Fruit fly (Drosophila melanogaster) whole organism, embryonic: ENCODE measurements around the gene miple1.
A peak's percentile ranks its signal among the peaks of the same experiment; 100 is the strongest.

ENCODE experiments used
- Abd-B ChIP-seq: fragments of 200-800 bp; sonication (Bioruptor generic); optimal IDR thresholded peaks from 2 replicates; lab custom pipeline; 2018; ENCODE audit warnings: missing biosample characterization, mild to moderate bottlenecking, missing genetic modification characterization, moderate library complexity
- BtbVII ChIP-seq: fragments of 200-800 bp; sonication (Bioruptor generic); optimal IDR thresholded peaks from 3 replicates; lab custom pipeline; 2017; ENCODE audit warnings: missing biosample characterization, mild to moderate bottlenecking, missing genetic modification characterization
- CG11504 ChIP-seq: fragments of 200-800 bp; sonication (Bioruptor generic); optimal IDR thresholded peaks from 3 replicates; lab custom pipeline; 2019; ENCODE audit warnings: missing biosample characterization, mild to moderate bottlenecking, missing genetic modification characterization, moderate library complexity
- CG11695 ChIP-seq: fragments of 200-800 bp; sonication (Bioruptor generic); IDR thresholded peaks from 3 replicates; pipeline ENCODE4 v1.3.6; 2022; ENCODE audit warnings: missing biosample characterization, missing genetic modification characterization
- CG1233 ChIP-seq: fragments of 200-800 bp; sonication (Bioruptor generic); optimal IDR thresholded peaks from 4 replicates; lab custom pipeline; 2018; ENCODE audit warnings: missing biosample characterization, mild to moderate bottlenecking, missing genetic modification characterization
- CG12659 ChIP-seq: fragments of 200-800 bp; sonication (Bioruptor generic); optimal IDR thresholded peaks from 3 replicates; lab custom pipeline; 2017; ENCODE audit warnings: mild to moderate bottlenecking, missing biosample characterization, missing genetic modification reagents, missing genetic modification characterization
- CG12769 ChIP-seq: fragments of 200-800 bp; sonication (Bioruptor generic); optimal IDR thresholded peaks from 2 replicates; lab custom pipeline; 2019; ENCODE audit warnings: missing biosample characterization, mild to moderate bottlenecking, missing genetic modification characterization, moderate library complexity
- CG13287 ChIP-seq: fragments of 200-800 bp; sonication (Bioruptor generic); IDR thresholded peaks from 2 replicates; pipeline ENCODE4 v1.3.6; 2022; ENCODE audit warnings: missing biosample characterization, missing genetic modification characterization; ENCODE audit not compliant: partially characterized antibody
- CG13894 ChIP-seq: fragments of 200-800 bp; sonication (Bioruptor generic); optimal IDR thresholded peaks from 3 replicates; lab custom pipeline; 2018; ENCODE audit warnings: missing biosample characterization, mild to moderate bottlenecking, missing genetic modification characterization, moderate library complexity
- CG18476 ChIP-seq: fragments of 200-800 bp; sonication (Bioruptor generic); optimal IDR thresholded peaks from 2 replicates; lab custom pipeline; 2016; ENCODE audit warnings: missing biosample characterization, mild to moderate bottlenecking, missing genetic modification characterization
- CG2120 ChIP-seq: fragments of 200-800 bp; sonication (Bioruptor generic); optimal IDR thresholded peaks from 3 replicates; lab custom pipeline; 2016; ENCODE audit warnings: missing biosample characterization, missing genetic modification characterization
- CG2678 ChIP-seq: fragments of 200-800 bp; sonication (Bioruptor generic); optimal IDR thresholded peaks from 3 replicates; lab custom pipeline; 2019; ENCODE audit warnings: missing biosample characterization, mild to moderate bottlenecking, missing genetic modification characterization, moderate library complexity
- CG34224 ChIP-seq: fragments of 200-800 bp; sonication (Bioruptor generic); IDR thresholded peaks from 3 replicates; pipeline ENCODE4 v1.3.6; 2022; ENCODE audit warnings: missing biosample characterization, missing genetic modification characterization; ENCODE audit not compliant: partially characterized antibody
- CG34376 ChIP-seq: fragments of 200-800 bp; sonication (Bioruptor generic); optimal IDR thresholded peaks from 2 replicates; lab custom pipeline; 2018; ENCODE audit warnings: missing biosample characterization, mild to moderate bottlenecking, missing genetic modification characterization
- CG42726 ChIP-seq: fragments of 200-800 bp; sonication (Bioruptor generic); IDR thresholded peaks from 2 replicates; pipeline ENCODE4 v1.3.6; 2022; ENCODE audit warnings: missing biosample characterization, missing genetic modification characterization; ENCODE audit not compliant: partially characterized antibody
- CG6854 ChIP-seq: fragments of 200-800 bp; sonication (Bioruptor generic); optimal IDR thresholded peaks from 3 replicates; lab custom pipeline; 2017; ENCODE audit warnings: missing biosample characterization, mild to moderate bottlenecking, missing genetic modification characterization
- CG7556 ChIP-seq: fragments of 200-800 bp; sonication (Bioruptor generic); optimal IDR thresholded peaks from 2 replicates; lab custom pipeline; 2017; ENCODE audit warnings: missing biosample characterization, mild to moderate bottlenecking, missing genetic modification characterization
- CG8924 ChIP-seq: fragments of 200-800 bp; optimal IDR thresholded peaks from 3 replicates; lab custom pipeline; 2019; ENCODE audit warnings: missing biosample characterization, mild to moderate bottlenecking, missing genetic modification characterization, moderate library complexity
- CG9437 ChIP-seq: fragments of 200-800 bp; sonication (Bioruptor generic); optimal IDR thresholded peaks from 2 replicates; lab custom pipeline; 2018; ENCODE audit warnings: missing biosample characterization, mild to moderate bottlenecking, missing genetic modification characterization
- CrebB ChIP-seq: fragments of 200-800 bp; sonication (Bioruptor generic); optimal IDR thresholded peaks from 3 replicates; lab custom pipeline; 2018; ENCODE audit warnings: missing biosample characterization, mild to moderate bottlenecking, missing genetic modification characterization
- Dbx ChIP-seq: fragments of 200-800 bp; sonication (Bioruptor generic); IDR thresholded peaks from 3 replicates; pipeline ENCODE4 v1.3.6; 2022; ENCODE audit warnings: missing biosample characterization, missing genetic modification characterization
- Fer1 ChIP-seq: fragments of 200-800 bp; sonication (Bioruptor generic); optimal IDR thresholded peaks from 2 replicates; lab custom pipeline; 2017; ENCODE audit warnings: missing biosample characterization, mild to moderate bottlenecking, missing genetic modification characterization
- GATAe ChIP-seq: fragments of 200-800 bp; sonication (Bioruptor generic); conservative IDR thresholded peaks from 2 replicates; pipeline ENCODE4 v1.3.6; 2022; ENCODE audit warnings: missing biosample characterization, missing genetic modification characterization
- HLH3B ChIP-seq: fragments of 200-800 bp; sonication (Bioruptor generic); IDR thresholded peaks from 2 replicates; pipeline ENCODE4 v1.3.6; 2022; ENCODE audit warnings: missing biosample characterization, missing genetic modification characterization
- Hand ChIP-seq: fragments of 200-800 bp; sonication (Bioruptor generic); optimal IDR thresholded peaks from 2 replicates; lab custom pipeline; 2017; ENCODE audit warnings: mild to moderate bottlenecking, missing biosample characterization, missing genetic modification reagents, missing genetic modification characterization
- HmgZ ChIP-seq: fragments of 200-800 bp; sonication (Bioruptor generic); optimal IDR thresholded peaks from 2 replicates; lab custom pipeline; 2018; ENCODE audit warnings: missing biosample characterization, mild to moderate bottlenecking, missing genetic modification characterization
- Med ChIP-seq: fragments of 200-800 bp; sonication (Bioruptor generic); peaks from one replicate; lab custom pipeline; 2016; ENCODE audit warnings: missing biosample characterization, missing genetic modification characterization, mild to moderate bottlenecking, inconsistent platforms, moderate library complexity
- PHDP ChIP-seq: fragments of 200-800 bp; sonication (Bioruptor generic); optimal IDR thresholded peaks from 3 replicates; lab custom pipeline; 2018; ENCODE audit warnings: missing biosample characterization, mild to moderate bottlenecking, missing genetic modification characterization, moderate library complexity
- Pdp1 ChIP-seq, 2 experiments: fragments of 200-800 bp; sonication (Bioruptor generic); optimal IDR thresholded peaks; 3 replicates each; lab custom pipeline; 2016; ENCODE audit warnings: missing biosample characterization in 2 of 2, missing genetic modification characterization in 2 of 2, mild to moderate bottlenecking in 1 of 2, moderate library complexity in 1 of 2
- Sry-β ChIP-seq: fragments of 200-800 bp; sonication (Bioruptor generic); optimal IDR thresholded peaks from 2 replicates; lab custom pipeline; 2018; ENCODE audit warnings: missing biosample characterization, mild to moderate bottlenecking, missing genetic modification characterization, moderate library complexity
- Trl ChIP-seq, 3 experiments: fragments of >200 bp in 2 of 3; fragments of 200-800 bp in 1 of 3; sonication (Bioruptor generic) in 1 of 3; optimal IDR thresholded peaks; 2 replicates in 1 of 3; 3 replicates in 2 of 3; lab custom pipeline; 2016 to 2017; ENCODE audit warnings: missing biosample characterization in 1 of 3, missing genetic modification characterization in 1 of 3
- amos ChIP-seq: fragments of 200-800 bp; sonication (Bioruptor generic); IDR thresholded peaks from 2 replicates; pipeline ENCODE4 v1.3.6; 2022; ENCODE audit warnings: missing biosample characterization, missing genetic modification characterization; ENCODE audit not compliant: partially characterized antibody
- bowl ChIP-seq: fragments of 200-800 bp; sonication (Bioruptor generic); IDR thresholded peaks from 2 replicates; pipeline ENCODE4 v1.3.6; 2022; ENCODE audit warnings: missing biosample characterization, missing genetic modification characterization
- caup ChIP-seq: fragments of 200-800 bp; sonication (Bioruptor generic); optimal IDR thresholded peaks from 3 replicates; lab custom pipeline; 2017; ENCODE audit warnings: missing biosample characterization, mild to moderate bottlenecking, missing genetic modification characterization, moderate library complexity; ENCODE audit not compliant: severe bottlenecking
- chinmo ChIP-seq: fragments of 200-800 bp; sonication (Bioruptor generic); IDR thresholded peaks from 4 replicates; pipeline ENCODE4 v1.3.6; 2022; ENCODE audit warnings: missing biosample characterization, missing genetic modification characterization; ENCODE audit not compliant: partially characterized antibody
- exex ChIP-seq: fragments of 200-800 bp; sonication (Bioruptor generic); optimal IDR thresholded peaks from 4 replicates; lab custom pipeline; 2018; ENCODE audit warnings: missing biosample characterization, mild to moderate bottlenecking, missing genetic modification characterization, moderate library complexity
- fd3F ChIP-seq: fragments of 200-800 bp; sonication (Bioruptor generic); optimal IDR thresholded peaks from 2 replicates; lab custom pipeline; 2018; ENCODE audit warnings: missing biosample characterization, mild to moderate bottlenecking, missing genetic modification characterization, moderate library complexity
- gce ChIP-seq: fragments of 200-800 bp; sonication (Bioruptor generic); IDR thresholded peaks from 3 replicates; pipeline ENCODE4 v1.3.6; 2022; ENCODE audit warnings: missing biosample characterization, missing genetic modification characterization
- gem ChIP-seq: fragments of 200-800 bp; sonication (Bioruptor generic); optimal IDR thresholded peaks from 2 replicates; lab custom pipeline; 2019; ENCODE audit warnings: missing biosample characterization, mild to moderate bottlenecking, missing genetic modification characterization, moderate library complexity
- gro ChIP-seq: fragments of 200-800 bp; sonication (Bioruptor generic); optimal IDR thresholded peaks from 2 replicates; lab custom pipeline; 2016; ENCODE audit warnings: missing biosample characterization, missing genetic modification characterization
- kay ChIP-seq: fragments of 200-800 bp; sonication (Bioruptor generic); optimal IDR thresholded peaks from 2 replicates; lab custom pipeline; 2016; ENCODE audit warnings: missing biosample characterization, missing genetic modification characterization
- ken ChIP-seq: fragments of 200-800 bp; sonication (Bioruptor generic); IDR thresholded peaks from 3 replicates; pipeline ENCODE4 v1.3.6; 2022; ENCODE audit warnings: missing biosample characterization, missing genetic modification characterization
- kni ChIP-seq: fragments of 200-800 bp; sonication (Bioruptor generic); optimal IDR thresholded peaks from 3 replicates; lab custom pipeline; 2017; ENCODE audit warnings: mild to moderate bottlenecking, missing biosample characterization, missing genetic modification reagents, missing genetic modification characterization
- pnt ChIP-seq: fragments of 200-800 bp; sonication (Bioruptor generic); optimal IDR thresholded peaks from 3 replicates; lab custom pipeline; 2016; ENCODE audit warnings: missing biosample characterization, missing genetic modification characterization
- sug ChIP-seq: fragments of 200-800 bp; optimal IDR thresholded peaks from 2 replicates; lab custom pipeline; 2019; ENCODE audit warnings: missing biosample characterization, mild to moderate bottlenecking, missing genetic modification characterization, moderate library complexity
- tin ChIP-seq: fragments of 200-800 bp; sonication (Bioruptor generic); optimal IDR thresholded peaks from 3 replicates; lab custom pipeline; 2016; ENCODE audit warnings: missing biosample characterization, missing genetic modification characterization
- trh ChIP-seq: fragments of 200-800 bp; sonication (Bioruptor generic); optimal IDR thresholded peaks from 2 replicates; lab custom pipeline; 2016; ENCODE audit warnings: missing biosample characterization, missing genetic modification characterization
- z ChIP-seq: fragments of 200-800 bp; sonication (Bioruptor generic); IDR thresholded peaks from 3 replicates; pipeline ENCODE4 v1.3.6; 2022; ENCODE audit warnings: missing biosample characterization, missing genetic modification characterization

The miple1 gene

DNA sequence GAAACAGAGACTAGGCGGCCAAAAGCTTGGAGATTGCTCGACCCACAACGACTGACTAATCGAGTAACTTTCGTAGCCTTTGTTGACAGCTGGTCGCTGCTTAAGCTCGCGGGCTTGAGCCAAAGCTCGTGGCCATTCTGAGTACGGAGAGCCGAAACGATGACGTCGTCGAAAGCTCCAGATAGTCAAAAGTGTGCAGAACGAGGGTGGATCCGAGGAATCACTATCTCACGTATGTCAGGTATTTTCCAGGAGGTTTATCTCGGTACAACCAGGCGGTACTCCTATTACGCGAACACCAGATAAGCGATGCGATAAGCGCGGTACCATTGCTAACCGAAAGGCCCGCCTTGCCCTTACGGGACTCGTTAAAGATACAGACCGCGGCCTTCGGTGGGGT, 44.5 kb downstream of the miple1 start:
- TF ChIP-seq amos (GFP tag; lab: Robert Waterston, UW), result peak; percentile 45; the same call in 1 of the 2 replicates
- 0 out of 2 replicates have a peak, but pooled peaks have one; percentile 28 for TF ChIP-seq GATAe (GFP tag; lab: Robert Waterston, UW)
- TF ChIP-seq Pdp1 (GFP tag; optimal IDR thresholded peaks at IDR 0.05; lab: Kevin White, UChicago), result peak in 1 of 2 experiments; percentile 76
- TF ChIP-seq kay (GFP tag; lab: Kevin White, UChicago), result peak; percentile 12
- TF ChIP-seq Trl (optimal IDR thresholded peaks at IDR 0.05; lab: Kevin White, UChicago), result peak in 1 of 2 experiments; percentile 8
- no peak for TF ChIP-seq Trl (GFP tag; optimal IDR thresholded peaks at IDR 0.05; lab: Kevin White, UChicago)
- TF ChIP-seq Hand (GFP tag; lab: Kevin White, UChicago), result peak; percentile 14
- TF ChIP-seq CG13287 (GFP tag; lab: Robert Waterston, UW), result peak; percentile 35; the same call in 1 of the 2 replicates
- peak; percentile 94 for TF ChIP-seq CG13894
- 0 out of 3 replicates have a peak, but pooled peaks have one; percentile 21 for TF ChIP-seq ken
- TF ChIP-seq CG6854 (GFP tag; lab: Kevin White, UChicago), result peak; percentile 34
- no peak for TF ChIP-seq Abd-B (GFP tag; lab: Kevin White, UChicago)
- TF ChIP-seq CG34224 (GFP tag; lab: Robert Waterston, UW), result 0 out of 3 replicates have a peak, but pooled peaks have one; percentile 43
- no peak for TF ChIP-seq CG11695 (GFP tag; lab: Robert Waterston, UW)
- peak; percentile 50 for TF ChIP-seq Fer1
- TF ChIP-seq gem (tag; lab: Kevin White, UChicago), result no peak
- no peak for TF ChIP-seq kni (GFP tag; lab: Kevin White, UChicago)
- peak; percentile 28 for TF ChIP-seq Med
- peak; percentile 71; the same call in 3 of the 4 replicates for TF ChIP-seq chinmo (GFP tag; lab: Robert Waterston, UW)
- TF ChIP-seq CG42726 (GFP tag; lab: Robert Waterston, UW), result 0 out of 2 replicates have a peak, but pooled peaks have one; percentile 5
- peak; percentile 24 for TF ChIP-seq CrebB (tag; lab: Kevin White, UChicago)
- TF ChIP-seq CG34376 (GFP tag; lab: Kevin White, UChicago), result peak; percentile 75
- no peak for TF ChIP-seq CG2678 (tag; lab: Kevin White, UChicago)
- TF ChIP-seq CG1233 (GFP tag; lab: Kevin White, UChicago), result no peak
- TF ChIP-seq Dbx (GFP tag; lab: Robert Waterston, UW), result peak; percentile 30; the same call in 1 of the 3 replicates
- TF ChIP-seq CG18476, result peak; percentile 87
- peak; percentile 18 for TF ChIP-seq HmgZ (tag; lab: Kevin White, UChicago)
- TF ChIP-seq BtbVII (GFP tag; lab: Kevin White, UChicago), result peak; percentile 87
- peak; percentile 60 for TF ChIP-seq exex (tag; lab: Kevin White, UChicago)
- peak; percentile 64 for TF ChIP-seq sug (tag; lab: Kevin White, UChicago)
- peak; percentile 94 for TF ChIP-seq z
- no peak for TF ChIP-seq CG8924 (tag; lab: Kevin White, UChicago)
- no peak for TF ChIP-seq PHDP (tag; lab: Kevin White, UChicago)

DNA sequence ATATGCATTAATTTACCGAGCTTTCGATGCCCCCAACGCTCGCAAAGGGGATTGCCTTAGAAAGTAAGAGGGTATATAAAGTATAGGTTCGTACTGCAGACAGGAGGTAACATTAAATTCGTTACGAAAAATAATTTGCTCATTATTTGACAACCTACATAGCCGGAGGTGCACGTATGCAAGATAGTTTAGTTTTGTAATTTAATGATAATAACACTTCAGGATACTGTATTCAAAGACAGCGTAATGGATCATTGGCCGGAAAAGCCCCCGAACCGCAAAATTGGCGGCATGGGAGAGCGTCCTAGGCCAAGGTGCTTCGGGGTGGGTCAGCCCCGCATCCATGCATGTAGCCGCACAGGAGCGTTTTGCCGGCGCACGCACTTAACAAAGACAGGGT, 45.2 kb downstream of the miple1 start:
- peak; percentile 40 for TF ChIP-seq CG2120 (GFP tag; lab: Kevin White, UChicago)
- TF ChIP-seq CG7556 (GFP tag; lab: Kevin White, UChicago), result no peak
- no peak for TF ChIP-seq fd3F
- TF ChIP-seq chinmo (GFP tag; lab: Robert Waterston, UW), result 0 out of 4 replicates have a peak, but pooled peaks have one; percentile 27
- no peak for TF ChIP-seq HLH3B (GFP tag; lab: Robert Waterston, UW)
- TF ChIP-seq trh (GFP tag; lab: Kevin White, UChicago), result no peak
- no peak for TF ChIP-seq CG12659
- no peak for TF ChIP-seq bowl
- TF ChIP-seq Sry-β, result no peak
- TF ChIP-seq CG12769 (tag; lab: Kevin White, UChicago), result no peak
- no peak for TF ChIP-seq tin (GFP tag; lab: Kevin White, UChicago)
- no peak for TF ChIP-seq CG9437 (GFP tag; lab: Kevin White, UChicago)
- no peak for TF ChIP-seq z
- no peak for TF ChIP-seq CG11504 (tag; lab: Kevin White, UChicago)
- no peak for TF ChIP-seq caup (GFP tag; lab: Kevin White, UChicago)
- no peak for TF ChIP-seq pnt (GFP tag; lab: Kevin White, UChicago)
- TF ChIP-seq gro, result no peak
- no peak for TF ChIP-seq gce
- no peak for TF ChIP-seq sug (tag; lab: Kevin White, UChicago)
